Fruit fly (Drosophila melanogaster): Measurements from ENCODE around the gene Atg18b.

DNA sequence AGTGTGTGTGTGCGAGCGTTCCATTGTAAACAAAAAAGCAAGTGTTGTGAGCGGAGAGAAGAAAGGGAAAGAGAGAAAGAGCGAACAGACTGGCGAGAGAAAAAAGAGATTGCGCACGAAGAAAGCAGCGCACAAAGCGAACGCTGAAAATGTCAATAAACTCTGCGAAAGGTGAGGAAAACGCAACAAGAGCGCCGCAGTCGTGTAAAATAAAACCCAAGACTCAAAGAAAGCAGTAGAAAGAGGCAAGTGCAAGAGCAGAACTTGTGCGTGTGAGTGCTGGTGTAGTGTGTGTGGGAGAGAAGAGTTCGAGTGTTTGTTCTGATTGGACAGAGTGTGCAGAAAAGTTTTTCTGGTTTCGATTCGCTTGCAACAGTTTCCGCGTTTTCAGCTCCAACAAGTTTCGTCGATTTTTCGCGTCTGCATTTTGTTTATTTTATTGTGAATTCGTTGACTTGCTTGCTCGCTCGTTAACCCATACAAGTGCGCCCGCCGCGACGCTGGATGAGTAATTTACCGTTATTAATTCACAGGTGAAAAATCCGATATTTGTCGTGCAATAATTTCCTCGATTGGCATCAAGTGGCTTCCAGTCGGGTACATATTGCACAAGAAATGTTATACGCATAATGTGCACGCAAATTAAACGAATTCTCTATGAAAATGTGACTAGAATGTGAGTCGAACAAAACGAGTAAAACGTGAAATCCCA, 17.5 kb upstream of the Atg18b start:
- TF ChIP-seq fd96Ca (GFP tag; IDR thresholded peaks at IDR 0.05) = no peak
- no peak for TF ChIP-seq gl (tag; optimal IDR thresholded peaks at IDR 0.05)
- TF ChIP-seq Ets98B (GFP tag; IDR thresholded peaks at IDR 0.05) = no peak
- no peak for TF ChIP-seq CG9948 (tag; optimal IDR thresholded peaks at IDR 0.05)

All from whole organism, pupa.